Fruit fly (Drosophila melanogaster) whole organism, pupa: ENCODE measurements around the gene Sodq.

Experiments
- CG12605 ChIP-seq: fragments of 200-800 bp; sonication (Bioruptor generic); IDR thresholded peaks from 2 replicates; pipeline ENCODE4 v1.3.6; 2022; ENCODE audit warnings: missing biosample characterization, missing genetic modification characterization
- CG15710 ChIP-seq: fragments of 200-800 bp; sonication (Bioruptor generic); optimal IDR thresholded peaks from 2 replicates; lab custom pipeline; 2018; ENCODE audit warnings: missing biosample characterization, mild to moderate bottlenecking, missing genetic modification characterization, moderate library complexity
- CG34367 ChIP-seq: fragments of 200-800 bp; sonication (Bioruptor generic); optimal IDR thresholded peaks from 2 replicates; lab custom pipeline; 2018; ENCODE audit warnings: missing biosample characterization, mild to moderate bottlenecking, missing genetic modification characterization
- CG8159 ChIP-seq: fragments of 200-800 bp; sonication (Bioruptor generic); optimal IDR thresholded peaks from 3 replicates; lab custom pipeline; 2018; ENCODE audit warnings: missing biosample characterization, mild to moderate bottlenecking, missing genetic modification characterization, moderate library complexity

DNA sequence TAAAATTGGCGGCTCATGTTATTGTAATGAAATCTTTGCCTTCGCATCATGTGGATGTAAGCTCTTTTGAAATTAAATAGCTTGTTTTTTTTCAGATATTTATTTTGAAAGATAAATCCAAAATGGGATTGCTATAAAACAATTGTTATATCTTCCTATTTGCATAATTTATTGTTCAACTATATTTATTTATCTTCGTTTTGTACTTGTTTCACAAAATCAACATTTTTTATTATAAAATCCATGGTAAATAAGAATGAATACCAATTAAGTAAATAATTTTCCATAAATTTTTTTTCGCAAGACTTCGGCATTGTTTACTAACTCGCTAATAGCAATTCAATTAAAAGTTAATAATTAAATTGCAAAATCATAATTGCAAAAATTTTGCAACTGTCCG is 26.9 kb downstream of the Sodq start, which contains the start of gene CG14546:
- TF ChIP-seq CG15710 (no peak), CG12605 (GFP tag; lab: Robert Waterston, UW) (no peak), CG8159 (tag; lab: Kevin White, UChicago) (no peak), CG34367 (tag; lab: Kevin White, UChicago) (no peak)
